Fruit fly (Drosophila melanogaster) whole organism, prepupa: Measurements from ENCODE around the gene Pp2B-14D.

Source experiments
- CG11902 ChIP-seq: fragments of 200-800 bp; sonication (Bioruptor generic); optimal IDR thresholded peaks from 3 replicates; lab custom pipeline; 2016; ENCODE audit warnings: missing biosample characterization, missing genetic modification characterization
- CG6163 ChIP-seq: fragments of 200-800 bp; sonication (Bioruptor generic); IDR thresholded peaks from 3 replicates; pipeline ENCODE4 v1.3.6; 2022; ENCODE audit warnings: missing biosample characterization, missing genetic modification characterization
- CG6854 ChIP-seq: fragments of 200-800 bp; sonication (Bioruptor generic); optimal IDR thresholded peaks from 2 replicates; lab custom pipeline; 2017; ENCODE audit warnings: missing biosample characterization, mild to moderate bottlenecking, missing genetic modification characterization
- CG8319 ChIP-seq: fragments of 200-800 bp; sonication (Bioruptor generic); optimal IDR thresholded peaks from 3 replicates; lab custom pipeline; 2016; ENCODE audit warnings: missing biosample characterization, missing genetic modification characterization
- CG9139 ChIP-seq: fragments of 200-800 bp; sonication (Bioruptor generic); optimal IDR thresholded peaks from 3 replicates; lab custom pipeline; 2017; ENCODE audit warnings: missing biosample characterization, mild to moderate bottlenecking, missing genetic modification characterization
- Lpt ChIP-seq: fragments of 200-800 bp; sonication (Bioruptor generic); optimal IDR thresholded peaks from 3 replicates; lab custom pipeline; 2016; ENCODE audit warnings: missing biosample characterization, missing genetic modification characterization
- achi ChIP-seq: fragments of 200-800 bp; sonication (Bioruptor generic); optimal IDR thresholded peaks from 3 replicates; lab custom pipeline; 2016; ENCODE audit warnings: missing biosample characterization, missing genetic modification characterization
- acj6 ChIP-seq: fragments of 200-800 bp; sonication (Bioruptor generic); optimal IDR thresholded peaks from 3 replicates; lab custom pipeline; 2016; ENCODE audit warnings: missing biosample characterization, missing genetic modification characterization
- dac ChIP-seq: fragments of 200-800 bp; sonication (Bioruptor generic); optimal IDR thresholded peaks from 2 replicates; lab custom pipeline; 2017; ENCODE audit warnings: missing biosample characterization, mild to moderate bottlenecking, missing genetic modification characterization
- fd59A ChIP-seq: fragments of 200-800 bp; sonication (Bioruptor generic); optimal IDR thresholded peaks from 2 replicates; lab custom pipeline; 2017; ENCODE audit warnings: missing biosample characterization, mild to moderate bottlenecking, missing genetic modification characterization, missing genetic modification reagents
- net ChIP-seq: fragments of 200-800 bp; sonication (Bioruptor generic); optimal IDR thresholded peaks from 3 replicates; lab custom pipeline; 2016; ENCODE audit warnings: missing biosample characterization, missing genetic modification characterization

DNA sequence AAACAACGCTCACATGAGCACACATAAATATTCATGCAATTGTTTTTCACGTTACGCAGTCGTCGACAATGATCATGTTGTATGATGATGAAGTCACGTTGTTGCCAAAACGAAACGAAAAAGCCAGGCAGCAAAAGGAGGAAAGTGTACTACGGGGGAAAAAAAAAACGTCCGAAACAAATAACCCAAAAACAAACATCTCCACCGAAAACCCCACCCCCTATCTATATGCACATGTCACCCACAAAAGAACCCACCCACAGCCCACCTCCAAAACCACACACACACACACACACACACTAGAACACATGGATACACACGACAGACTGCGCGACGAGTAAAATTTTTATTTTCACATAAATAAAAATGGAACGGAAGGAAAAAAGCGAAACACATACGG, 15.3 kb upstream of the Pp2B-14D start:
- TF ChIP-seq Lpt (GFP tag; lab: Kevin White, UChicago) (no peak), CG8319 (GFP tag; lab: Kevin White, UChicago) (no peak), dac (GFP tag; lab: Kevin White, UChicago) (no peak), CG6854 (GFP tag; lab: Kevin White, UChicago) (no peak), CG9139 (GFP tag; lab: Kevin White, UChicago) (no peak), CG6163 (GFP tag; lab: Robert Waterston, UW) (no peak), acj6 (GFP tag; lab: Kevin White, UChicago) (no peak), achi (GFP tag; lab: Kevin White, UChicago) (no peak), fd59A (GFP tag; lab: Kevin White, UChicago) (no peak), net (GFP tag; lab: Kevin White, UChicago) (no peak), CG11902 (GFP tag; lab: Kevin White, UChicago) (no peak)
